Fruit fly (Drosophila melanogaster): Measurements from ENCODE around the gene His2Av.

The His2Av gene

DNA sequence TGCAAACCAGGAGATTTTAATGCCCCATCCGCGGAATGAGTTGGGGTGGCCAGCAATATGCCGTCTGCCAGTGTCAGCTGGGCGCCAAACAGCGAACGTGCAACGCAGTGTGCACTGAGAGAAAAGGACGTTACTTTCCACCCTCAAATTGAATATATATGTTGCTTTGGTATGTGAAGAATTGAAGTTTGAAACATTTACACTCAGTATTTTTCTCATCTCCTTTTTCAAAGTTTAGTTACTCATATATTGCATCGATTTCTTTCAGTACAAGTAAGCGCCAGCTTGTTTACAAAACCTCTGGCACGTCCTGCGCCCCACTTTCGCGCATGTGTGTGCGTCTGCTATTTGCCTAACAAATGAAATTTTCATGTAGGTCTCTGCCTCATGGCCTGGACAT, 7.5 kb upstream of the His2Av start (continued):
- no peak for TF ChIP-seq CG34422 (GFP tag; IDR thresholded peaks at IDR 0.05)
- TF ChIP-seq sima (GFP tag; optimal IDR thresholded peaks at IDR 0.05): no peak
- TF ChIP-seq row (GFP tag; IDR thresholded peaks at IDR 0.05): peak; percentile 53
- peak; percentile 19 for TF ChIP-seq scrt (GFP tag; optimal IDR thresholded peaks at IDR 0.05)
- peak; percentile 23; the same call in 1 of the 2 replicates for TF ChIP-seq Nf-YA (GFP tag; IDR thresholded peaks at IDR 0.05)
- TF ChIP-seq zfh1 (GFP tag; IDR thresholded peaks at IDR 0.05): 0 out of 3 replicates have a peak, but pooled peaks have one; percentile 54
- peak; percentile 7 for TF ChIP-seq CG16815 (GFP tag; optimal IDR thresholded peaks at IDR 0.05)
- no peak for TF ChIP-seq CG8478 (optimal IDR thresholded peaks at IDR 0.05)
- no peak for TF ChIP-seq cato (GFP tag; optimal IDR thresholded peaks at IDR 0.05; ENCODE audit: borderline replicate concordance)
- no peak for TF ChIP-seq CG13624 (GFP tag; optimal IDR thresholded peaks at IDR 0.05)
- TF ChIP-seq salm (tag; optimal IDR thresholded peaks at IDR 0.05): no peak
- peak; percentile 75; the same call in 1 of the 3 replicates for TF ChIP-seq gce (GFP tag; IDR thresholded peaks at IDR 0.05)
- TF ChIP-seq CG6765 (GFP tag; optimal IDR thresholded peaks at IDR 0.05): peak; percentile 25
- no peak for TF ChIP-seq BEAF-32 (GFP tag; optimal IDR thresholded peaks at IDR 0.05)
- TF ChIP-seq Mes4 (GFP tag; optimal IDR thresholded peaks at IDR 0.05): peak; percentile 18
- TF ChIP-seq CG8924 (tag; optimal IDR thresholded peaks at IDR 0.05): peak; percentile 26
- TF ChIP-seq MBD-R2 (GFP tag; IDR thresholded peaks at IDR 0.05): 0 out of 2 replicates have a peak, but pooled peaks have one; percentile 31
- no peak for TF ChIP-seq zfh2 (GFP tag; optimal IDR thresholded peaks at IDR 0.05)
- no peak for TF ChIP-seq sqz (GFP tag; optimal IDR thresholded peaks at IDR 0.05)
- TF ChIP-seq jing (GFP tag; optimal IDR thresholded peaks at IDR 0.05): no peak
- no peak for TF ChIP-seq Lpt (GFP tag; optimal IDR thresholded peaks at IDR 0.05)
- TF ChIP-seq stc (GFP tag; IDR thresholded peaks at IDR 0.05): peak; percentile 64; the same call in 1 of the 2 replicates
- TF ChIP-seq esg (GFP tag; conservative IDR thresholded peaks at IDR 0.05): peak; percentile 34; the same call in 1 of the 2 replicates
- peak; percentile 16 for TF ChIP-seq fd96Cb (tag; optimal IDR thresholded peaks at IDR 0.05)
- TF ChIP-seq mam (GFP tag; optimal IDR thresholded peaks at IDR 0.05): peak; percentile 33
- TF ChIP-seq CG13296 (GFP tag; optimal IDR thresholded peaks at IDR 0.05): peak; percentile 5
- TF ChIP-seq chif (GFP tag; optimal IDR thresholded peaks at IDR 0.05): peak in 1 of 2 experiments; percentile 14
- peak; percentile 7 for TF ChIP-seq CG10209 (GFP tag; optimal IDR thresholded peaks at IDR 0.05)
- peak; percentile 43 for TF ChIP-seq CG6854 (GFP tag; optimal IDR thresholded peaks at IDR 0.05)
- no peak for TF ChIP-seq CG13123 (GFP tag; optimal IDR thresholded peaks at IDR 0.05)
- TF ChIP-seq dpn (GFP tag; optimal IDR thresholded peaks at IDR 0.05): peak in 1 of 2 experiments; percentile 70
- TF ChIP-seq CG3838 (GFP tag; optimal IDR thresholded peaks at IDR 0.05): no peak
- TF ChIP-seq cad (GFP tag; optimal IDR thresholded peaks at IDR 0.05): no peak
- TF ChIP-seq MTF-1 (GFP tag; optimal IDR thresholded peaks at IDR 0.05; ENCODE audit: borderline replicate concordance): no peak
- no peak for TF ChIP-seq CG10267 (tag; optimal IDR thresholded peaks at IDR 0.05)
- no peak for TF ChIP-seq CG10462 (GFP tag; optimal IDR thresholded peaks at IDR 0.05)
- TF ChIP-seq Fer3 (tag; optimal IDR thresholded peaks at IDR 0.05): peak; percentile 5
- TF ChIP-seq CG10979 (tag; optimal IDR thresholded peaks at IDR 0.05): peak; percentile 30
- no peak for TF ChIP-seq CG1233 (GFP tag; optimal IDR thresholded peaks at IDR 0.05)
- no peak for TF ChIP-seq CG6272 (GFP tag; IDR thresholded peaks at IDR 0.05)
- no peak for TF ChIP-seq run (tag; optimal IDR thresholded peaks at IDR 0.05)
- TF ChIP-seq Ets97D (GFP tag; optimal IDR thresholded peaks at IDR 0.05): no peak
- no peak for TF ChIP-seq sob (GFP tag; IDR thresholded peaks at IDR 0.05)
- no peak for TF ChIP-seq bbx (GFP tag; IDR thresholded peaks at IDR 0.05; ENCODE audit: partially characterized antibody)
- TF ChIP-seq CG1602 (GFP tag; optimal IDR thresholded peaks at IDR 0.05): no peak
- no peak for TF ChIP-seq CG17912 (GFP tag; optimal IDR thresholded peaks at IDR 0.05)
- TF ChIP-seq so (GFP tag; IDR thresholded peaks at IDR 0.05): no peak
- TF ChIP-seq bowl (GFP tag; IDR thresholded peaks at IDR 0.05): no peak
- no peak for TF ChIP-seq Atf-2 (GFP tag; optimal IDR thresholded peaks at IDR 0.05)
- no peak for TF ChIP-seq CG9437 (GFP tag; optimal IDR thresholded peaks at IDR 0.05)
- no peak for TF ChIP-seq sr (GFP tag; IDR thresholded peaks at IDR 0.05)
- TF ChIP-seq grn (GFP tag; optimal IDR thresholded peaks at IDR 0.05): no peak
